Fruit fly (Drosophila melanogaster) whole organism, embryonic: Measurements from ENCODE around the gene CSN5.

Experiments
- Abd-B ChIP-seq: fragments of 200-800 bp; sonication (Bioruptor generic); optimal IDR thresholded peaks from 2 replicates; lab custom pipeline; 2018; ENCODE audit warnings: missing biosample characterization, mild to moderate bottlenecking, missing genetic modification characterization, moderate library complexity
- CG10565 ChIP-seq: fragments of 200-800 bp; sonication (Bioruptor generic); optimal IDR thresholded peaks from 3 replicates; lab custom pipeline; 2016; ENCODE audit warnings: missing biosample characterization, mild to moderate bottlenecking, missing genetic modification characterization
- CG10959 ChIP-seq: fragments of 200-800 bp; sonication (Bioruptor generic); IDR thresholded peaks from 2 replicates; pipeline ENCODE4 v1.3.6; 2022; ENCODE audit warnings: missing biosample characterization, missing genetic modification characterization
- CG10979 ChIP-seq: fragments of 200-800 bp; sonication (Bioruptor generic); optimal IDR thresholded peaks from 2 replicates; lab custom pipeline; 2018; ENCODE audit warnings: missing biosample characterization, mild to moderate bottlenecking, missing genetic modification characterization, moderate library complexity
- CG11085 ChIP-seq: fragments of 200-800 bp; sonication (Bioruptor generic); IDR thresholded peaks from 2 replicates; pipeline ENCODE4 v1.3.6; 2022; ENCODE audit warnings: missing biosample characterization, missing genetic modification characterization
- CG12942 ChIP-seq: fragments of 200-800 bp; sonication (Bioruptor generic); optimal IDR thresholded peaks from 3 replicates; lab custom pipeline; 2016; ENCODE audit warnings: missing biosample characterization, missing genetic modification characterization
- CG14860 ChIP-seq: fragments of 200-800 bp; sonication (Bioruptor generic); IDR thresholded peaks from 3 replicates; pipeline ENCODE4 v1.3.6; 2022; ENCODE audit warnings: missing biosample characterization, missing genetic modification characterization; ENCODE audit not compliant: partially characterized antibody
- CG1602 ChIP-seq: fragments of 200-800 bp; sonication (Bioruptor generic); optimal IDR thresholded peaks from 3 replicates; lab custom pipeline; 2016; ENCODE audit warnings: missing biosample characterization, missing genetic modification characterization
- CG16813 ChIP-seq: fragments of 200-800 bp; sonication (Bioruptor generic); IDR thresholded peaks from 3 replicates; pipeline ENCODE4 v1.3.6; 2022; ENCODE audit warnings: missing biosample characterization, missing genetic modification characterization; ENCODE audit not compliant: partially characterized antibody
- CG16863 ChIP-seq: fragments of 200-800 bp; sonication (Bioruptor generic); optimal IDR thresholded peaks from 3 replicates; lab custom pipeline; 2016; ENCODE audit warnings: missing biosample characterization, missing genetic modification characterization
- CG17802 ChIP-seq: fragments of 200-800 bp; sonication (Bioruptor generic); optimal IDR thresholded peaks from 2 replicates; lab custom pipeline; 2018; ENCODE audit warnings: missing biosample characterization, mild to moderate bottlenecking, missing genetic modification characterization, moderate library complexity
- CG2116 ChIP-seq: fragments of 200-800 bp; sonication (Bioruptor generic); optimal IDR thresholded peaks from 3 replicates; lab custom pipeline; 2018; ENCODE audit warnings: missing biosample characterization, mild to moderate bottlenecking, missing genetic modification characterization
- CG32772 ChIP-seq: fragments of 200-800 bp; sonication (Bioruptor generic); IDR thresholded peaks from 2 replicates; pipeline ENCODE4 v1.3.6; 2022; ENCODE audit warnings: missing biosample characterization, missing genetic modification characterization
- CG42726 ChIP-seq: fragments of 200-800 bp; sonication (Bioruptor generic); IDR thresholded peaks from 2 replicates; pipeline ENCODE4 v1.3.6; 2022; ENCODE audit warnings: missing biosample characterization, missing genetic modification characterization; ENCODE audit not compliant: partially characterized antibody
- CG6683 ChIP-seq: fragments of 200-800 bp; sonication (Bioruptor generic); optimal IDR thresholded peaks from 2 replicates; lab custom pipeline; 2017; ENCODE audit warnings: missing biosample characterization, mild to moderate bottlenecking, missing genetic modification characterization, missing genetic modification reagents
- CG9932 ChIP-seq: fragments of 200-800 bp; sonication (Bioruptor generic); IDR thresholded peaks from 2 replicates; pipeline ENCODE4 v1.3.6; 2022; ENCODE audit warnings: missing biosample characterization, missing genetic modification characterization
- Chrac-16 ChIP-seq: fragments of 200-800 bp; sonication (Bioruptor generic); optimal IDR thresholded peaks from 3 replicates; lab custom pipeline; 2016; ENCODE audit warnings: missing biosample characterization, missing genetic modification characterization
- Doc2 ChIP-seq: fragments of 200-800 bp; sonication (Bioruptor generic); IDR thresholded peaks from 2 replicates; pipeline ENCODE4 v1.3.6; 2022; ENCODE audit warnings: missing biosample characterization, missing genetic modification characterization
- Dp ChIP-seq: fragments of 200-800 bp; sonication (Bioruptor generic); optimal IDR thresholded peaks from 2 replicates; lab custom pipeline; 2018; ENCODE audit warnings: missing biosample characterization, mild to moderate bottlenecking, missing genetic modification characterization, moderate library complexity
- Dref ChIP-seq: fragments of 200-800 bp; sonication (Bioruptor generic); IDR thresholded peaks from 2 replicates; pipeline ENCODE4 v1.3.6; 2022; ENCODE audit warnings: missing biosample characterization, missing genetic modification characterization
- Ets65A ChIP-seq: fragments of 200-800 bp; sonication (Bioruptor generic); peaks from one replicate; lab custom pipeline; 2016; ENCODE audit warnings: missing biosample characterization, missing genetic modification characterization
- H15 ChIP-seq: fragments of 200-800 bp; sonication (Bioruptor generic); IDR thresholded peaks from 3 replicates; pipeline ENCODE4 v1.3.6; 2022; ENCODE audit warnings: missing biosample characterization, missing genetic modification characterization
- HLH54F ChIP-seq: fragments of 200-800 bp; sonication (Bioruptor generic); optimal IDR thresholded peaks from 3 replicates; lab custom pipeline; 2016; ENCODE audit warnings: missing biosample characterization, missing genetic modification characterization
- Hmr ChIP-seq: fragments of 200-800 bp; sonication (Bioruptor generic); optimal IDR thresholded peaks from 3 replicates; lab custom pipeline; 2017; ENCODE audit warnings: mild to moderate bottlenecking, missing biosample characterization, missing genetic modification reagents, missing genetic modification characterization
- MBD-R2 ChIP-seq: fragments of 200-800 bp; sonication (Bioruptor generic); IDR thresholded peaks from 2 replicates; pipeline ENCODE4 v1.3.6; 2022; ENCODE audit warnings: missing biosample characterization, missing genetic modification characterization
- Med ChIP-seq: fragments of 200-800 bp; sonication (Bioruptor generic); peaks from one replicate; lab custom pipeline; 2016; ENCODE audit warnings: missing biosample characterization, missing genetic modification characterization, mild to moderate bottlenecking, inconsistent platforms, moderate library complexity
- Mes4 ChIP-seq: fragments of 200-800 bp; sonication (Bioruptor generic); optimal IDR thresholded peaks from 2 replicates; lab custom pipeline; 2016; ENCODE audit warnings: missing biosample characterization, missing genetic modification characterization
- Opbp ChIP-seq: fragments of 200-800 bp; sonication (Bioruptor generic); IDR thresholded peaks from 3 replicates; pipeline ENCODE4 v1.3.6; 2022; ENCODE audit warnings: missing biosample characterization, missing genetic modification characterization; ENCODE audit not compliant: partially characterized antibody
- Ptx1 ChIP-seq: fragments of 200-800 bp; sonication (Bioruptor generic); IDR thresholded peaks from 2 replicates; pipeline ENCODE4 v1.3.6; 2022; ENCODE audit warnings: missing biosample characterization, missing genetic modification characterization
- Sox100B ChIP-seq: fragments of 200-800 bp; sonication (Bioruptor generic); optimal IDR thresholded peaks from 3 replicates; lab custom pipeline; 2018; ENCODE audit warnings: missing biosample characterization, mild to moderate bottlenecking, missing genetic modification characterization
- az2 ChIP-seq: fragments of 200-800 bp; sonication (Bioruptor generic); optimal IDR thresholded peaks from 3 replicates; lab custom pipeline; 2016; ENCODE audit warnings: missing biosample characterization, missing genetic modification characterization
- disco-r ChIP-seq: fragments of 200-800 bp; sonication (Bioruptor generic); optimal IDR thresholded peaks from 2 replicates; lab custom pipeline; 2016; ENCODE audit warnings: missing biosample characterization, missing genetic modification characterization
- dm ChIP-seq: fragments of 200-800 bp; sonication (Bioruptor generic); optimal IDR thresholded peaks from 3 replicates; lab custom pipeline; 2016; ENCODE audit warnings: missing biosample characterization, missing genetic modification characterization
- dpn ChIP-seq, 2 experiments: fragments of 200-800 bp; sonication (Bioruptor generic); optimal IDR thresholded peaks; 3 replicates each; lab custom pipeline; 2016; ENCODE audit warnings: missing biosample characterization in 2 of 2, missing genetic modification characterization in 2 of 2
- en ChIP-seq: fragments of 200-800 bp; sonication (Bioruptor generic); optimal IDR thresholded peaks from 2 replicates; lab custom pipeline; 2016; ENCODE audit warnings: missing biosample characterization, missing genetic modification characterization
- hb ChIP-seq: fragments of 200-800 bp; sonication (Bioruptor generic); IDR thresholded peaks from 3 replicates; pipeline ENCODE4 v1.3.6; 2022; ENCODE audit warnings: missing biosample characterization, missing genetic modification characterization; ENCODE audit not compliant: partially characterized antibody
- kah ChIP-seq: fragments of 200-800 bp; sonication (Bioruptor generic); optimal IDR thresholded peaks from 2 replicates; lab custom pipeline; 2018; ENCODE audit warnings: missing biosample characterization, mild to moderate bottlenecking, missing genetic modification characterization
- lbe ChIP-seq: fragments of 200-800 bp; sonication (Bioruptor generic); optimal IDR thresholded peaks from 2 replicates; lab custom pipeline; 2016; ENCODE audit warnings: missing biosample characterization, mild to moderate bottlenecking, missing genetic modification characterization
- lola ChIP-seq, 3 experiments: fragments of >200 bp in 2 of 3; fragments of 200-800 bp in 1 of 3; sonication (Bioruptor generic) in 1 of 3; optimal IDR thresholded peaks; 2 replicates each; lab custom pipeline; 2017 to 2019; ENCODE audit warnings: missing biosample characterization in 3 of 3, missing genetic modification characterization in 3 of 3, mild to moderate bottlenecking in 1 of 3, moderate library complexity in 1 of 3
- nerfin-1 ChIP-seq: fragments of 200-800 bp; sonication (Bioruptor generic); optimal IDR thresholded peaks from 3 replicates; lab custom pipeline; 2019; ENCODE audit warnings: missing biosample characterization, mild to moderate bottlenecking, missing genetic modification characterization, moderate library complexity
- pb ChIP-seq: fragments of 200-800 bp; sonication (Bioruptor generic); optimal IDR thresholded peaks from 3 replicates; lab custom pipeline; 2016; ENCODE audit warnings: missing biosample characterization, missing genetic modification characterization
- peb ChIP-seq: fragments of 200-800 bp; sonication (Bioruptor generic); IDR thresholded peaks from 2 replicates; pipeline ENCODE4 v1.3.6; 2022; ENCODE audit warnings: missing biosample characterization, missing genetic modification characterization
- pros ChIP-seq: fragments of 200-800 bp; sonication (Bioruptor generic); optimal IDR thresholded peaks from 3 replicates; lab custom pipeline; 2019; ENCODE audit warnings: missing biosample characterization, mild to moderate bottlenecking, missing genetic modification characterization, moderate library complexity
- pzg ChIP-seq: fragments of 200-800 bp; sonication (Bioruptor generic); optimal IDR thresholded peaks from 3 replicates; lab custom pipeline; 2018; ENCODE audit warnings: missing biosample characterization, mild to moderate bottlenecking, missing genetic modification characterization, moderate library complexity
- row ChIP-seq: fragments of 200-800 bp; sonication (Bioruptor generic); IDR thresholded peaks from 3 replicates; pipeline ENCODE4 v1.3.6; 2022; ENCODE audit warnings: missing biosample characterization, missing genetic modification characterization
- sens-2 ChIP-seq: fragments of 200-800 bp; sonication (Bioruptor generic); IDR thresholded peaks from 2 replicates; pipeline ENCODE4 v1.3.6; 2022; ENCODE audit warnings: missing biosample characterization, missing genetic modification characterization
- sima ChIP-seq: fragments of 200-800 bp; sonication (Bioruptor generic); optimal IDR thresholded peaks from 2 replicates; lab custom pipeline; 2016; ENCODE audit warnings: missing biosample characterization, missing genetic modification characterization
- tin ChIP-seq: fragments of 200-800 bp; sonication (Bioruptor generic); optimal IDR thresholded peaks from 3 replicates; lab custom pipeline; 2016; ENCODE audit warnings: missing biosample characterization, missing genetic modification characterization
- trem ChIP-seq: fragments of 200-800 bp; optimal IDR thresholded peaks from 3 replicates; lab custom pipeline; 2019; ENCODE audit warnings: missing biosample characterization, mild to moderate bottlenecking, missing genetic modification characterization, moderate library complexity
- tx ChIP-seq: fragments of 200-800 bp; sonication (Bioruptor generic); optimal IDR thresholded peaks from 2 replicates; lab custom pipeline; 2016; ENCODE audit warnings: missing biosample characterization, missing genetic modification characterization
- vvl ChIP-seq: fragments of 200-800 bp; sonication (Bioruptor generic); IDR thresholded peaks from 2 replicates; pipeline ENCODE4 v1.3.6; 2022; ENCODE audit warnings: missing biosample characterization, missing genetic modification characterization

CSN5 gene

dm6 chr3R:16483877-16484417 is 14.0 kb downstream of the CSN5 start, which contains the start of gene Der-2 (continued):
- no peak for TF ChIP-seq Sox100B (GFP tag; lab: Kevin White, UChicago)
- TF ChIP-seq peb (GFP tag; lab: Robert Waterston, UW): no peak
- TF ChIP-seq row (GFP tag; lab: Robert Waterston, UW): peak; percentile 52; the same call in 2 of the 3 replicates
- TF ChIP-seq tx (GFP tag; lab: Kevin White, UChicago): no peak
- TF ChIP-seq en (GFP tag; lab: Kevin White, UChicago): no peak
- no peak for TF ChIP-seq sima (GFP tag; lab: Kevin White, UChicago)
- TF ChIP-seq Med (GFP tag; lab: Kevin White, UChicago): peak; percentile 66
- peak; percentile 78 for TF ChIP-seq CG16813
- peak; percentile 67 for TF ChIP-seq Ets65A
- peak; percentile 75; the same call in 2 of the 3 replicates for TF ChIP-seq hb (GFP tag; lab: Robert Waterston, UW)
- no peak for TF ChIP-seq kah
- TF ChIP-seq CG1602 (GFP tag; lab: Kevin White, UChicago): no peak
- peak; percentile 86 for TF ChIP-seq CG42726 (GFP tag; lab: Robert Waterston, UW)
- peak; percentile 74 for TF ChIP-seq CG14860
- no peak for TF ChIP-seq pros
- no peak for TF ChIP-seq Hmr (GFP tag; lab: Kevin White, UChicago)
- TF ChIP-seq CG32772: no peak
- TF ChIP-seq Opbp (GFP tag; lab: Robert Waterston, UW): peak; percentile 91
- no peak for TF ChIP-seq lola (GFP tag; optimal IDR thresholded peaks at IDR 0.05; lab: Kevin White, UChicago)
- TF ChIP-seq Abd-B (GFP tag; lab: Kevin White, UChicago): peak; percentile 64
- TF ChIP-seq nerfin-1: no peak
- TF ChIP-seq dm (GFP tag; lab: Kevin White, UChicago): no peak
- TF ChIP-seq vvl (GFP tag; lab: Robert Waterston, UW): 0 out of 2 replicates have a peak, but pooled peaks have one; percentile 32
- TF ChIP-seq pb (GFP tag; lab: Kevin White, UChicago): no peak
- TF ChIP-seq Doc2 (GFP tag; lab: Robert Waterston, UW): no peak
- TF ChIP-seq CG11085 (GFP tag; lab: Robert Waterston, UW): no peak
- no peak for TF ChIP-seq H15 (GFP tag; lab: Robert Waterston, UW)
- no peak for TF ChIP-seq CG10979 (tag; lab: Kevin White, UChicago)
- TF ChIP-seq Dp (GFP tag; lab: Kevin White, UChicago): peak; percentile 81
- no peak for TF ChIP-seq sens-2 (GFP tag; lab: Robert Waterston, UW)
- TF ChIP-seq trem (tag; lab: Kevin White, UChicago): peak; percentile 40
- TF ChIP-seq dpn (GFP tag; optimal IDR thresholded peaks at IDR 0.05; lab: Kevin White, UChicago): no peak
- 0 out of 2 replicates have a peak, but pooled peaks have one; percentile 3 for TF ChIP-seq CG9932 (GFP tag; lab: Robert Waterston, UW)
- peak; percentile 75 for TF ChIP-seq Dref
- TF ChIP-seq HLH54F (GFP tag; lab: Kevin White, UChicago): no peak
- no peak for TF ChIP-seq lbe (GFP tag; lab: Kevin White, UChicago)
- TF ChIP-seq CG6683: no peak
- TF ChIP-seq pzg (GFP tag; lab: Kevin White, UChicago): peak; percentile 42
- no peak for TF ChIP-seq CG12942 (GFP tag; lab: Kevin White, UChicago)
- TF ChIP-seq Mes4 (GFP tag; lab: Kevin White, UChicago): no peak
- TF ChIP-seq CG2116 (GFP tag; lab: Kevin White, UChicago): peak; percentile 8
- no peak for TF ChIP-seq Chrac-16 (GFP tag; lab: Kevin White, UChicago)
- no peak for TF ChIP-seq CG16863 (GFP tag; lab: Kevin White, UChicago)
- TF ChIP-seq tin (GFP tag; lab: Kevin White, UChicago): no peak
- TF ChIP-seq disco-r (GFP tag; lab: Kevin White, UChicago): no peak
- no peak for TF ChIP-seq Ptx1 (GFP tag; lab: Robert Waterston, UW)
- no peak for TF ChIP-seq az2
- no peak for TF ChIP-seq CG10959
- TF ChIP-seq MBD-R2: peak; percentile 77
- no peak for TF ChIP-seq CG17802 (tag; lab: Kevin White, UChicago)
- TF ChIP-seq CG10565 (GFP tag; lab: Kevin White, UChicago): no peak
